Worm (Caenorhabditis elegans): ENCODE data around the gene elo-9.

elo-9 gene

DNA sequence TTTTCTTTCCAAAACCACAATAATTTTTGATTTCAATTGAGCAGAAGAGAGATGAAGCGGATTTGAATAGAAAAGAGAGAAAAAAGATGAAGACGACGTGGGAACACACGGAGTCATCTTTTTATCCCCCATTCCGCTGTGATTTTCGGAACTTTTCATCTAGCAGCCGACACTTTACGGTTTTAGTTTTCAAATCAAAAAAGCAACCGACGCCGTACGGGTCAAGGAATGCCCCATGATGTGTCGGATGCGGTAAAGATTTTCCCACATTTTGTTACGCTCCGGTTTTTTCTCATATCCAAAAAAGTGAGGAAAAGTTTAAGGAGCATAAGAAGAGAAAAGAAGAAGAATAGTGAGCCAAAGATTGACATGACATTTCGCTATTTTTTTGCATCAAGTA is 18.4 kb downstream of the elo-9 start:
- TF ChIP-seq egl-13 (tag; optimal IDR thresholded peaks at IDR 0.05) (no peak), lin-14 (GFP tag; optimal IDR thresholded peaks at IDR 0.05) (peak; percentile 2), fkh-10 (GFP tag; optimal IDR thresholded peaks at IDR 0.05) (peak; percentile 5), snpc-4 (tag; optimal IDR thresholded peaks at IDR 0.05) (peak; percentile 76)

DNA sequence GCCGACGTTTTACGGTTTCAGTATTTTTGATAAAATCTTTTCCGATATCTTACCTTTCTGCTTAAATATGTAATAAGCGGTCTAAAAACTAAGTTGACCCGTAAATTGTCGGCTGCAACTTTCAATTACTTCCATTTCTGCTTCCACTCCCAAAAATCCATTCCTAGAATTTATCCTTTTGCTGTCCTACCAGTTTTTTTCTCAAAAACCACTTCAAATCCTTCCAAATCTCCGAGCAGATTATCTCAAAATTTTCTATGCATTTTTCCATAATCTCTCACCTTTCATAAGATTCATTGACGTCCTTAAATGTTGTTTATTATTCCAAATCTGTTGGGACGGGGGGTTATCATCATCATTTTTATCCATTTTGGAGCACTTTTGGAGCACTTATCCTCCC is 22.9 kb downstream of the elo-9 start:
- TF ChIP-seq dsc-1 (tag; optimal IDR thresholded peaks at IDR 0.05) (peak; percentile 91), sox-4 (tag; optimal IDR thresholded peaks at IDR 0.05) (peak; percentile 53), lin-14 (GFP tag; optimal IDR thresholded peaks at IDR 0.05) (no peak), pax-3 (tag; optimal IDR thresholded peaks at IDR 0.05) (peak; percentile 38), dpl-1 (GFP tag; optimal IDR thresholded peaks at IDR 0.05) (no peak), aly-2 (tag; optimal IDR thresholded peaks at IDR 0.05) (no peak), nhr-76 (tag; optimal IDR thresholded peaks at IDR 0.05) (no peak), C34B4.2 (tag; optimal IDR thresholded peaks at IDR 0.05) (no peak), ets-5 (GFP tag; IDR thresholded peaks at IDR 0.05) (no peak), unc-130 (tag; optimal IDR thresholded peaks at IDR 0.05) (no peak), fkh-8 (tag; optimal IDR thresholded peaks at IDR 0.05) (peak; percentile 24), nhr-71 (tag; optimal IDR thresholded peaks at IDR 0.05) (peak; percentile 3), nhr-19 (GFP tag; conservative IDR thresholded peaks at IDR 0.05) (no peak)

DNA sequence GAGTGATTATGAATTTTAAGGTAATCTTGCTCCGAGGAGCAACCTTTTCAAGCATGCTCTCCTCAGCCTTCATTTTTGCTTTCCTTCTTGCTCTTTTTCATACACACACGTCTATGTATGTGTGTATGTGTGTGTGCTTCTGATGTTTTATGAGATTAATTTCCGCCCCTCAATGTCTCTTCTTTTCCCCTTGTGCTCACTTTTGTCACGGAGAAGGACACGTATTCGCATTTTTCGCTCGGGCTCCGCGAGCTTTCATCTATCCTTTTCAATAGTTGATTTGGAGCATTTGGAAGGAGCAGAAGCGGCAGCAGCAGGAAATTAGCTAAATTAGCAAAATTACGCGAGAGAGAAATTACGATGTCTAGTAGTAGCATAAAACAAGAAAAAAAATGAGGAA is 23.6 kb downstream of the elo-9 start:
- no peak for TF ChIP-seq sup-37 (GFP tag; optimal IDR thresholded peaks at IDR 0.05)
- TF ChIP-seq ceh-88 (GFP tag; IDR thresholded peaks at IDR 0.05): no peak
- peak; percentile 62 for TF ChIP-seq fkh-10 (GFP tag; optimal IDR thresholded peaks at IDR 0.05)
- no peak for TF ChIP-seq snu-23 (GFP tag; optimal IDR thresholded peaks at IDR 0.05)
- TF ChIP-seq dsc-1 (tag; optimal IDR thresholded peaks at IDR 0.05): no peak
- TF ChIP-seq pax-3 (tag; optimal IDR thresholded peaks at IDR 0.05): no peak
- no peak for TF ChIP-seq mab-9 (GFP tag; IDR thresholded peaks at IDR 0.05)
- TF ChIP-seq unc-62 (GFP tag; optimal IDR thresholded peaks at IDR 0.05): no peak
- TF ChIP-seq ztf-11 (tag; optimal IDR thresholded peaks at IDR 0.05): no peak
- TF ChIP-seq ceh-63 (GFP tag; optimal IDR thresholded peaks at IDR 0.05): peak; percentile 81
- TF ChIP-seq nhr-19 (GFP tag; conservative IDR thresholded peaks at IDR 0.05): no peak
- no peak for TF ChIP-seq nhr-71 (tag; optimal IDR thresholded peaks at IDR 0.05)
- no peak for TF ChIP-seq zip-4 (GFP tag; optimal IDR thresholded peaks at IDR 0.05)
- TF ChIP-seq nhr-12 (tag; optimal IDR thresholded peaks at IDR 0.05): no peak
- no peak for TF ChIP-seq dpl-1 (GFP tag; optimal IDR thresholded peaks at IDR 0.05)
- no peak for TF ChIP-seq unc-30 (tag; optimal IDR thresholded peaks at IDR 0.05)
- no peak for TF ChIP-seq efl-3 (GFP tag; optimal IDR thresholded peaks at IDR 0.05)
- TF ChIP-seq lin-14 (GFP tag; optimal IDR thresholded peaks at IDR 0.05): peak; percentile 41
- TF ChIP-seq grh-1 (GFP tag; IDR thresholded peaks at IDR 0.05): no peak
- TF ChIP-seq hlh-4 (tag; optimal IDR thresholded peaks at IDR 0.05): no peak

DNA sequence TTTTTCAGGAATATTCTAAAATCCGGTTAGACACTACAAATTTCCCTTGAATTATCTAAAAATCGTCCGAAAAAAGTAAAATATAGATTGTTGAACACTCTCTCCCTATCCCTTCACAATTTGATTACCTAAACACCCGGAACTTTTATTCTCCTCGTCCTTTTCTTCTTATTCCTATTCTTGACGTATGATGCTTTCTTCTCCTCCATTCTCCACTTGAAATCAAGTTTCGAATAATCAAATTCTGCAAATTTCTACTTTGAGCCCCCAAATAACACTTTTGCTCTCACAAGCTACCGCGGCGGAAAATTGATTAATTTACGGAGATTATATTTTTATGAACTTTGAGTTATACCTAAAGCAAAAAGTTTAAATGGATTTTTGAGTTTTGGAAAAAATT is 25.6 kb downstream of the elo-9 start:
- TF ChIP-seq Y116A8C.19 (tag; optimal IDR thresholded peaks at IDR 0.05; ENCODE audit: borderline replicate concordance) (no peak), fkh-10 (GFP tag; optimal IDR thresholded peaks at IDR 0.05) (peak; percentile 85), nhr-71 (tag; optimal IDR thresholded peaks at IDR 0.05) (peak; percentile 28), lin-14 (GFP tag; optimal IDR thresholded peaks at IDR 0.05) (peak; percentile 39), ces-1 (GFP tag; optimal IDR thresholded peaks at IDR 0.05) (peak; percentile 49), nhr-47 (tag; optimal IDR thresholded peaks at IDR 0.05) (peak; percentile 20), ceh-90 (tag; optimal IDR thresholded peaks at IDR 0.05) (no peak), efl-1 (optimal IDR thresholded peaks at IDR 0.05) (no peak), efl-1 (GFP tag; optimal IDR thresholded peaks at IDR 0.05 in 1 of 2) (peak in 1 of 2 experiments; percentile 17), unc-62 (GFP tag; optimal IDR thresholded peaks at IDR 0.05) (no peak)

All from whole organism, L1 larva.